Worm (Caenorhabditis elegans) whole organism, young adult: Measurements from ENCODE around the gene cdo-1.

Source experiments
- B0035.1 ChIP-seq: sonication (generic microtip); optimal IDR thresholded peaks from 2 replicates; lab custom pipeline; 2016; ENCODE audit warnings: missing genetic modification characterization, mild to moderate bottlenecking, missing compliant biosample characterization, missing genotype, missing genetic modification reagents
- B0261.1 ChIP-seq: sonication (generic microtip); optimal IDR thresholded peaks from 2 replicates; lab custom pipeline; 2016; ENCODE audit warnings: mild to moderate bottlenecking, missing genetic modification characterization, moderate library complexity, missing compliant biosample characterization
- C06A6.2 ChIP-seq: fragments of 200-800 bp; sonication (Bioruptor generic); conservative IDR thresholded peaks from 2 replicates; pipeline ENCODE4 v1.3.6; 2022; ENCODE audit warnings: missing genetic modification characterization, missing compliant biosample characterization
- C17E4.6 ChIP-seq: fragments of 200-800 bp; sonication (Bioruptor generic); IDR thresholded peaks from 2 replicates; pipeline ENCODE4 v1.3.6; 2022; ENCODE audit warnings: missing genetic modification reagents, missing genetic modification characterization, missing compliant biosample characterization
- F33H1.4 ChIP-seq: fragments of 200-800 bp; sonication (Bioruptor generic); IDR thresholded peaks from 2 replicates; pipeline ENCODE4 v1.3.6; 2022; ENCODE audit warnings: missing genetic modification reagents, missing genetic modification characterization, missing compliant biosample characterization
- F57A8.1 ChIP-seq: fragments of 200-800 bp; sonication (Bioruptor generic); optimal IDR thresholded peaks from 2 replicates; lab custom pipeline; 2018; ENCODE audit warnings: mild to moderate bottlenecking, missing genetic modification characterization, moderate library complexity, missing compliant biosample characterization
- K11D2.4 ChIP-seq: fragments of 200-800 bp; sonication (Bioruptor generic); IDR thresholded peaks from 2 replicates; pipeline ENCODE4 v1.3.6; 2022; ENCODE audit warnings: missing genetic modification reagents, missing genetic modification characterization, missing compliant biosample characterization
- T07F8.4 ChIP-seq: sonication (generic microtip); optimal IDR thresholded peaks from 2 replicates; lab custom pipeline; 2016; ENCODE audit warnings: mild to moderate bottlenecking, missing genetic modification characterization, moderate library complexity, missing compliant biosample characterization
- Y53F4B.3 ChIP-seq: fragments of 200-800 bp; sonication (Bioruptor generic); IDR thresholded peaks from 2 replicates; pipeline ENCODE4 v1.3.6; 2022; ENCODE audit warnings: missing genetic modification reagents, missing genetic modification characterization, missing compliant biosample characterization
- Y53G8AR.9 ChIP-seq: fragments of 200-800 bp; sonication (Bioruptor generic); conservative IDR thresholded peaks from 2 replicates; pipeline ENCODE4 v1.3.6; 2022; ENCODE audit warnings: missing genetic modification reagents, missing genetic modification characterization, missing compliant biosample characterization
- Y95B8A.8 ChIP-seq: fragments of 200-800 bp; sonication (Bioruptor generic); IDR thresholded peaks from 2 replicates; pipeline ENCODE4 v1.3.6; 2022; ENCODE audit warnings: missing genetic modification reagents, missing genetic modification characterization, missing compliant biosample characterization
- aptf-3 ChIP-seq: fragments of 200-800 bp; sonication (Bioruptor generic); IDR thresholded peaks from 2 replicates; pipeline ENCODE4 v1.3.6; 2022; ENCODE audit warnings: missing genetic modification characterization, missing compliant biosample characterization
- atf-7 ChIP-seq: sonication (generic microtip); optimal IDR thresholded peaks from 2 replicates; lab custom pipeline; 2017; ENCODE audit warnings: mild to moderate bottlenecking, missing genetic modification characterization, missing compliant biosample characterization
- attf-3 ChIP-seq: fragments of 200-800 bp; sonication (Bioruptor generic); conservative IDR thresholded peaks from 2 replicates; pipeline ENCODE4 v1.3.6; 2022; ENCODE audit warnings: missing genetic modification reagents, missing genetic modification characterization, missing compliant biosample characterization
- attf-5 ChIP-seq: fragments of 200-800 bp; sonication (Bioruptor generic); optimal IDR thresholded peaks from 2 replicates; lab custom pipeline; 2018; ENCODE audit warnings: mild to moderate bottlenecking, missing genetic modification characterization, missing compliant biosample characterization
- attf-6 ChIP-seq: fragments of 200-800 bp; sonication (Bioruptor generic); IDR thresholded peaks from 2 replicates; pipeline ENCODE4 v1.3.6; 2022; ENCODE audit warnings: missing genetic modification reagents, missing genetic modification characterization, missing compliant biosample characterization
- ccch-3 ChIP-seq: fragments of 200-800 bp; sonication (Bioruptor generic); optimal IDR thresholded peaks from 2 replicates; lab custom pipeline; 2018; ENCODE audit warnings: mild to moderate bottlenecking, missing genetic modification characterization, missing compliant biosample characterization
- ceh-100 ChIP-seq: fragments of 200-800 bp; sonication (Bioruptor generic); IDR thresholded peaks from 2 replicates; pipeline ENCODE4 v1.3.6; 2022; ENCODE audit warnings: missing genetic modification reagents, missing genetic modification characterization, missing compliant biosample characterization
- ceh-27 ChIP-seq: fragments of 200-800 bp; sonication (Bioruptor generic); optimal IDR thresholded peaks from 2 replicates; lab custom pipeline; 2018; ENCODE audit warnings: mild to moderate bottlenecking, missing genetic modification characterization, moderate library complexity, missing compliant biosample characterization
- dpl-1 ChIP-seq: fragments of 150-350 bp; optimal IDR thresholded peaks from 2 replicates; lab custom pipeline; 2014; ENCODE audit warnings: missing biosample characterization, missing genetic modification reagents, missing genetic modification characterization
- efl-1 ChIP-seq: fragments of 150-350 bp; optimal IDR thresholded peaks from 2 replicates; lab custom pipeline; 2014; ENCODE audit warnings: missing biosample characterization, missing genetic modification reagents, missing genetic modification characterization
- egrh-3 ChIP-seq: fragments of 200-800 bp; sonication (Bioruptor generic); IDR thresholded peaks from 2 replicates; pipeline ENCODE4 v1.3.6; 2022; ENCODE audit warnings: missing genetic modification reagents, missing genetic modification characterization, missing compliant biosample characterization
- ekl-4 ChIP-seq: fragments of 200-800 bp; sonication (Bioruptor generic); IDR thresholded peaks from 2 replicates; pipeline ENCODE4 v1.3.6; 2022; ENCODE audit warnings: missing genetic modification reagents, missing genetic modification characterization, missing compliant biosample characterization
- ets-4 ChIP-seq: fragments of 200-800 bp; sonication (Bioruptor generic); optimal IDR thresholded peaks from 2 replicates; lab custom pipeline; 2018; ENCODE audit warnings: mild to moderate bottlenecking, missing genetic modification characterization, missing compliant biosample characterization
- hlh-12 ChIP-seq: sonication (generic microtip); optimal IDR thresholded peaks from 2 replicates; lab custom pipeline; 2016; ENCODE audit warnings: missing genetic modification characterization, missing compliant biosample characterization
- hmg-1.2 ChIP-seq: fragments of 200-800 bp; sonication (Bioruptor generic); IDR thresholded peaks from 2 replicates; pipeline ENCODE4 v1.3.6; 2022; ENCODE audit warnings: missing genetic modification reagents, missing genetic modification characterization, missing compliant biosample characterization
- hsf-1 ChIP-seq: fragments of 200-800 bp; sonication (Bioruptor generic); IDR thresholded peaks from 2 replicates; pipeline ENCODE4 v1.3.6; 2022; ENCODE audit warnings: missing genetic modification reagents, missing genetic modification characterization, missing compliant biosample characterization
- lag-1 ChIP-seq: fragments of 200-800 bp; sonication (Bioruptor generic); IDR thresholded peaks from 2 replicates; pipeline ENCODE4 v1.3.6; 2022; ENCODE audit warnings: missing genetic modification reagents, missing genetic modification characterization, missing compliant biosample characterization
- lin-26 ChIP-seq: fragments of 200-800 bp; sonication (Bioruptor generic); IDR thresholded peaks from 2 replicates; pipeline ENCODE4 v1.3.6; 2022; ENCODE audit warnings: missing genetic modification reagents, missing genetic modification characterization, missing compliant biosample characterization
- lin-35 ChIP-seq, 3 experiments: fragments of 150-350 bp in 2 of 3; sonication (generic microtip) in 1 of 3; optimal IDR thresholded peaks; 2 replicates each; lab custom pipeline; 2014 to 2018; ENCODE audit warnings: missing biosample characterization in 3 of 3, missing genetic modification characterization in 3 of 3, missing genetic modification reagents in 3 of 3
- madf-8 ChIP-seq: fragments of 200-800 bp; sonication (Bioruptor generic); conservative IDR thresholded peaks from 2 replicates; pipeline ENCODE4 v1.3.6; 2022; ENCODE audit warnings: missing genetic modification reagents, missing genetic modification characterization, missing compliant biosample characterization
- mcd-1 ChIP-seq: fragments of 200-800 bp; sonication (Bioruptor generic); IDR thresholded peaks from 2 replicates; pipeline ENCODE4 v1.3.6; 2022; ENCODE audit warnings: missing genetic modification reagents, missing genetic modification characterization, missing compliant biosample characterization
- nfyb-1 ChIP-seq: fragments of 200-800 bp; sonication (Bioruptor generic); IDR thresholded peaks from 2 replicates; pipeline ENCODE4 v1.3.6; 2022; ENCODE audit warnings: missing genetic modification reagents, missing genetic modification characterization, missing compliant biosample characterization
- nhr-120 ChIP-seq: fragments of 200-800 bp; sonication (Bioruptor generic); IDR thresholded peaks from 2 replicates; pipeline ENCODE4 v1.3.6; 2022; ENCODE audit warnings: missing genetic modification characterization, missing compliant biosample characterization
- nhr-27 ChIP-seq: fragments of 200-800 bp; sonication (Bioruptor generic); optimal IDR thresholded peaks from 2 replicates; lab custom pipeline; 2018; ENCODE audit warnings: mild to moderate bottlenecking, missing genetic modification characterization, moderate library complexity, missing compliant biosample characterization
- pbrm-1 ChIP-seq: fragments of 200-800 bp; sonication (Bioruptor generic); IDR thresholded peaks from 2 replicates; pipeline ENCODE4 v1.3.6; 2022; ENCODE audit warnings: missing genetic modification reagents, missing genetic modification characterization, missing compliant biosample characterization
- pha-4 ChIP-seq: fragments of 150-350 bp; sonication (generic microtip); optimal IDR thresholded peaks from 2 replicates; lab custom pipeline; 2014; ENCODE audit warnings: missing biosample characterization, missing genetic modification reagents, missing genetic modification characterization
- repo-1 ChIP-seq: sonication (generic microtip); optimal IDR thresholded peaks from 2 replicates; lab custom pipeline; 2017; ENCODE audit warnings: mild to moderate bottlenecking, missing genetic modification characterization, missing compliant biosample characterization
- sdz-38 ChIP-seq: sonication (generic microtip); optimal IDR thresholded peaks from 2 replicates; lab custom pipeline; 2016; ENCODE audit warnings: missing genotype, missing genetic modification characterization, missing compliant biosample characterization
- snpc-1.1 ChIP-seq: sonication (generic microtip); optimal IDR thresholded peaks from 2 replicates; lab custom pipeline; 2017; ENCODE audit warnings: missing genetic modification characterization, mild to moderate bottlenecking, missing compliant biosample characterization, antibody characterized with exemption, moderate library complexity, missing genotype, missing genetic modification reagents; ENCODE audit not compliant: insufficient read depth
- snpc-1.3 ChIP-seq: sonication (generic microtip); optimal IDR thresholded peaks from 2 replicates; lab custom pipeline; 2017; ENCODE audit warnings: missing genetic modification characterization, mild to moderate bottlenecking, missing compliant biosample characterization, antibody characterized with exemption, moderate library complexity, missing genotype, missing genetic modification reagents; ENCODE audit not compliant: insufficient read depth
- snpc-3.4 ChIP-seq: sonication (generic microtip); optimal IDR thresholded peaks from 2 replicates; lab custom pipeline; 2017; ENCODE audit warnings: missing genetic modification characterization, mild to moderate bottlenecking, missing compliant biosample characterization, antibody characterized with exemption, moderate library complexity, missing genotype, missing genetic modification reagents
- tbp1 ChIP-seq: fragments of 200-800 bp; sonication (Bioruptor generic); optimal IDR thresholded peaks from 2 replicates; lab custom pipeline; 2018; ENCODE audit warnings: mild to moderate bottlenecking, missing genetic modification characterization, missing compliant biosample characterization
- zfh-2 ChIP-seq: fragments of 200-800 bp; sonication (Bioruptor generic); conservative IDR thresholded peaks from 2 replicates; pipeline ENCODE4 v1.3.6; 2022; ENCODE audit warnings: missing genetic modification reagents, missing genetic modification characterization, missing compliant biosample characterization
- zim-3 ChIP-seq: sonication (generic microtip); optimal IDR thresholded peaks from 2 replicates; lab custom pipeline; 2017; ENCODE audit warnings: mild to moderate bottlenecking, missing genetic modification characterization, moderate library complexity, missing compliant biosample characterization
- ztf-28 ChIP-seq: fragments of 200-800 bp; sonication (Bioruptor generic); IDR thresholded peaks from 2 replicates; pipeline ENCODE4 v1.3.6; 2022; ENCODE audit warnings: missing genetic modification reagents, missing genetic modification characterization, missing compliant biosample characterization
- ztf-6 ChIP-seq: fragments of 200-800 bp; sonication (Bioruptor generic); IDR thresholded peaks from 2 replicates; pipeline ENCODE4 v1.3.6; 2022; ENCODE audit warnings: missing genetic modification reagents, missing genetic modification characterization, missing compliant biosample characterization

cdo-1 gene

ce11 chrX:830185-830584 lies 33.2 kb downstream of the cdo-1 start:
- no peak for TF ChIP-seq hlh-12
- no peak for TF ChIP-seq F33H1.4 (GFP tag; lab: Robert Waterston, UW)
- TF ChIP-seq B0261.1 (tag; lab: Kevin White, UChicago): no peak
- no peak for TF ChIP-seq egrh-3
- TF ChIP-seq nhr-120: no peak
- TF ChIP-seq Y53F4B.3 (GFP tag; lab: Robert Waterston, UW): no peak
- no peak for TF ChIP-seq snpc-1.1
- TF ChIP-seq repo-1: no peak
- no peak for TF ChIP-seq ekl-4 (GFP tag; lab: Robert Waterston, UW)
- TF ChIP-seq Y53G8AR.9: no peak
- no peak for TF ChIP-seq K11D2.4 (GFP tag; lab: Robert Waterston, UW)
- TF ChIP-seq dpl-1 (GFP tag; lab: Kevin White, UChicago): no peak
- TF ChIP-seq nhr-27 (tag; lab: Kevin White, UChicago): no peak
- no peak for TF ChIP-seq C06A6.2
- TF ChIP-seq pha-4: no peak
- TF ChIP-seq, all 124 proteins: peak for 0

- TF ChIP-seq snpc-1.3 (tag; lab: Kevin White, UChicago) (no peak), C17E4.6 (GFP tag; lab: Robert Waterston, UW) (no peak), lin-35 (GFP tag; optimal IDR thresholded peaks at IDR 0.05; lab: Kevin White, UChicago) (no peak), ceh-100 (no peak), snpc-3.4 (tag; lab: Kevin White, UChicago) (no peak), atf-7 (tag; lab: Kevin White, UChicago) (no peak), ztf-6 (no peak), K11D2.4 (GFP tag; lab: Robert Waterston, UW) (no peak), ets-4 (no peak), dpl-1 (GFP tag; lab: Kevin White, UChicago) (no peak), ccch-3 (GFP tag; lab: Kevin White, UChicago) (no peak), repo-1 (no peak), F57A8.1 (no peak), zim-3 (no peak), aptf-3 (no peak), F33H1.4 (GFP tag; lab: Robert Waterston, UW) (no peak)
Observed at ce11 chrX:828603-829002, 34.8 kb downstream of the cdo-1 start, which contains the start of gene wdr-54. wdr-54 (plus strand) TSS chrX:828903.

DNA sequence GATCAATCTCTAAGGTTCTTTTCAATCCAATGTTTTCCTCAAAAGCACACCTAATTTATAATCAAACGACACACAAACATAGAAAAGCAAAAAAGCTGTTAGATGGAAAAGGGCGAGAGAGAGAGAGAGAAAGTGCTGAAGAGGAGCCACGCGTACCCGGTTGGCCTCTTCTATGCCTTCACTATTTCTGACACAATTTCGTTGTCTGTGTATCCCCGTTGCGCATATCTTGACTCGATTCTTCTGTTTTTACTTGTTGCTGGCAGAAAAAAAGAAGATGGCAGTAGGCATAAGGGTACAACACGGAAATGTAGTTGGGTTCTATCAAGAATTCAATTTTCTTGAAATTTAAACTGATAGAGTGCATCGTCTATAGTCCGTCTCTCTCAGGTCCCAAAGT lies 35.9 kb downstream of the cdo-1 start:
- TF ChIP-seq pbrm-1 (GFP tag; lab: Robert Waterston, UW) (0 out of 2 replicates have a peak, but pooled peaks have one; percentile 29), ceh-27 (GFP tag; lab: Kevin White, UChicago) (peak; percentile 21), sdz-38 (tag; lab: Kevin White, UChicago) (no peak), Y95B8A.8 (GFP tag; lab: Robert Waterston, UW) (no peak), ztf-28 (GFP tag; lab: Robert Waterston, UW) (no peak), ceh-100 (no peak), hmg-1.2 (peak; percentile 82), zfh-2 (GFP tag; lab: Robert Waterston, UW) (no peak; the same call in 1 of the 2 replicates), lin-26 (GFP tag; lab: Robert Waterston, UW) (no peak), tbp1 (peak; percentile 4), snpc-1.3 (tag; lab: Kevin White, UChicago) (no peak), B0035.1 (tag; lab: Kevin White, UChicago) (no peak), attf-3 (GFP tag; lab: Robert Waterston, UW) (no peak), hsf-1 (GFP tag; lab: Robert Waterston, UW) (no peak), T07F8.4 (no peak), mcd-1 (GFP tag; lab: Robert Waterston, UW) (no peak), hlh-12 (no peak), efl-1 (no peak), nfyb-1 (GFP tag; lab: Robert Waterston, UW) (no peak), lag-1 (GFP tag; lab: Robert Waterston, UW) (no peak), egrh-3 (no peak), attf-5 (GFP tag; lab: Kevin White, UChicago) (no peak), madf-8 (GFP tag; lab: Robert Waterston, UW) (no peak), attf-6 (no peak)
